Fruit fly (Drosophila melanogaster) S2 (cell line): ENCODE data around the gene Pex14.

ENCODE experiments used
- CG8478 ChIP-seq: fragments of >200 bp; optimal IDR thresholded peaks from 2 replicates; lab custom pipeline; 2018
- CTCF ChIP-seq, 2 experiments: fragments of >200 bp; optimal IDR thresholded peaks; 2 replicates each; lab custom pipeline; 2018

- no peak for TF ChIP-seq CTCF (optimal IDR thresholded peaks at IDR 0.05; lab: Kevin White, UChicago)
- no peak for TF ChIP-seq CG8478 (lab: Kevin White, UChicago)
Measured at dm6 chr3L:20784394-20784793, 5.8 kb downstream of the Pex14 start.
